Worm (Caenorhabditis elegans) whole organism, L2 larva: ENCODE measurements around the gene lgc-19.

Experiments used
- C34F6.9 ChIP-seq: fragments of 150-350 bp; optimal IDR thresholded peaks from 2 replicates; lab custom pipeline; 2014; ENCODE audit warnings: missing biosample characterization, missing genetic modification characterization
- alr-1 ChIP-seq: fragments of 150-350 bp; optimal IDR thresholded peaks from 2 replicates; lab custom pipeline; 2014; ENCODE audit warnings: missing biosample characterization, missing genetic modification characterization
- aly-2 ChIP-seq: fragments of 150-350 bp; optimal IDR thresholded peaks from 2 replicates; lab custom pipeline; 2014; ENCODE audit warnings: missing biosample characterization, missing genetic modification characterization
- blmp-1 ChIP-seq: sonication (generic microtip); optimal IDR thresholded peaks from 2 replicates; lab custom pipeline; 2017; ENCODE audit warnings: missing genetic modification characterization, mild to moderate bottlenecking, missing compliant biosample characterization, antibody characterized with exemption, moderate library complexity; ENCODE audit not compliant: insufficient read depth
- crh-2 ChIP-seq: sonication (generic microtip); optimal IDR thresholded peaks from 2 replicates; lab custom pipeline; 2017; ENCODE audit warnings: missing biosample characterization, missing genetic modification characterization
- dmd-4 ChIP-seq: sonication (generic microtip); optimal IDR thresholded peaks from 2 replicates; lab custom pipeline; 2017; ENCODE audit warnings: missing biosample characterization, missing genetic modification characterization
- egl-27 ChIP-seq: sonication (generic microtip); optimal IDR thresholded peaks from 3 replicates; lab custom pipeline; 2017; ENCODE audit warnings: missing biosample characterization, missing genetic modification reagents, missing genetic modification characterization
- gmeb-1 ChIP-seq: fragments of 150-350 bp; optimal IDR thresholded peaks from 2 replicates; lab custom pipeline; 2014; ENCODE audit warnings: missing biosample characterization, missing genetic modification characterization
- mab-5 ChIP-seq: fragments of 150-350 bp; optimal IDR thresholded peaks from 2 replicates; lab custom pipeline; 2014; ENCODE audit warnings: missing biosample characterization, missing genetic modification characterization
- mbf-1 ChIP-seq: sonication (generic microtip); optimal IDR thresholded peaks from 2 replicates; lab custom pipeline; 2017; ENCODE audit warnings: missing biosample characterization, missing genetic modification characterization
- nhr-11 ChIP-seq: fragments of 150-350 bp; optimal IDR thresholded peaks from 2 replicates; lab custom pipeline; 2014; ENCODE audit warnings: missing biosample characterization, missing genetic modification characterization
- nhr-12 ChIP-seq: fragments of 150-350 bp; optimal IDR thresholded peaks from 2 replicates; lab custom pipeline; 2014; ENCODE audit warnings: missing biosample characterization, missing genetic modification characterization
- nhr-129 ChIP-seq: fragments of 150-350 bp; optimal IDR thresholded peaks from 2 replicates; lab custom pipeline; 2014; ENCODE audit warnings: missing biosample characterization, missing genetic modification characterization
- nhr-237 ChIP-seq: fragments of 150-350 bp; optimal IDR thresholded peaks from 2 replicates; lab custom pipeline; 2014; ENCODE audit warnings: missing biosample characterization, missing genetic modification characterization
- sem-4 ChIP-seq: fragments of 150-350 bp; optimal IDR thresholded peaks from 2 replicates; lab custom pipeline; 2014; ENCODE audit warnings: missing biosample characterization, missing genetic modification reagents, missing genetic modification characterization
- skn-1 ChIP-seq: sonication (generic microtip); optimal IDR thresholded peaks from 2 replicates; lab custom pipeline; 2017; ENCODE audit warnings: missing biosample characterization, missing genetic modification characterization
- sma-3 ChIP-seq: sonication (generic microtip); optimal IDR thresholded peaks from 2 replicates; lab custom pipeline; 2016; ENCODE audit warnings: missing genetic modification reagents, missing genetic modification characterization, missing compliant biosample characterization
- sma-9 ChIP-seq, 2 experiments: fragments of 150-350 bp in 1 of 2; sonication (generic microtip) in 1 of 2; optimal IDR thresholded peaks; 2 replicates each; lab custom pipeline; 2014 to 2016; ENCODE audit warnings: missing genetic modification characterization in 2 of 2, mild to moderate bottlenecking in 1 of 2, missing biosample characterization in 1 of 2, missing compliant biosample characterization in 1 of 2, missing genetic modification reagents in 1 of 2, moderate library complexity in 1 of 2
- unc-39 ChIP-seq: fragments of 150-350 bp; optimal IDR thresholded peaks from 2 replicates; lab custom pipeline; 2014; ENCODE audit warnings: missing biosample characterization, missing genetic modification characterization
- unc-55 ChIP-seq: fragments of 150-350 bp; sonication (generic microtip); optimal IDR thresholded peaks from 3 replicates; lab custom pipeline; 2014; ENCODE audit warnings: missing biosample characterization, missing genetic modification reagents, missing genetic modification characterization
- ztf-11 ChIP-seq: sonication (generic microtip); optimal IDR thresholded peaks from 2 replicates; lab custom pipeline; 2017; ENCODE audit warnings: missing biosample characterization, missing genetic modification characterization

Gene lgc-19

DNA sequence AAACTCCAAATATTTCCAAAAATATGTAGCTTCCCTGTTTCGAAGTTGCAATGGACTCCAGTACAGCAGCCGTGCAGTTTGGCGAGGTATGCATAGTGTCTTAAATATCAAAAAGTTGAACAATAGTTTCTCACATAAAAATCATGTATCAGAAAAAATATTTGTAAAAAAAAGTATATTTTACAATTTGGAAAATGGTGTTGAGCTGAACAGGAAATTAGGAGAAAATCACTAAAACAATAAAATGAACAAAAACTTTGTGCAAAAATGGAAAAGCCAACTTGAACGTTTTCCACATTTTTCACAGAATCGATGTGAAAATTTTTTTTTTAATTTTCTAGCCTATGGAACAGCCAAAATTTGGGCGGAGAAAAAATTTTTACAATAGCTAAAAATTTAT lies 35.8 kb downstream of the lgc-19 start, which contains the start of gene Y105C5B.8:
TSS of gene Y105C5B.8 (minus strand) at position 101 of the 400 bp plus-strand sequence.
- TF ChIP-seq gmeb-1 (tag; lab: Kevin White, UChicago), result no peak

DNA sequence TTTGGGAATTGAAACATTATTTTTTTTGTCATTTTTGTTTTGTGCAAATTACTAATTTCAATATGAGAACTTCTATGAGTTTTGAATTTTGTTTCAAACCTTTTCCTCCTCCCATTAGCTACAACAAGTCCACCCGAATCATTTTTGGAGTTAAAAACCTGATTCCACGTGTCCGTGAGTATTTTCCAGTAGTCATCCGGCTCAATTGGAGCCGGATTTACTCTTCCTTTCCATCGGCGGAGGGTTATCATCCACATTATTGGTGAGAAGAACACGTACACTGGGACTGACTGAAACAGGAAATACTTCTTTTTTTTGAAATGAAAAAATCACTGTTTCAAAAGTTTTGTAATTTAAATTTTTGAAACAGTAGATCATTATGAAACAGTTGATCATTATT lies 39.5 kb downstream of the lgc-19 start:
- TF ChIP-seq alr-1 (tag; lab: Kevin White, UChicago), result no peak
- TF ChIP-seq sma-3 (GFP tag; lab: Kevin White, UChicago), result no peak
- no peak for TF ChIP-seq ztf-11 (tag; lab: Kevin White, UChicago)
- no peak for TF ChIP-seq mab-5 (tag; lab: Kevin White, UChicago)
- TF ChIP-seq, all 48 proteins: peak for 0

DNA sequence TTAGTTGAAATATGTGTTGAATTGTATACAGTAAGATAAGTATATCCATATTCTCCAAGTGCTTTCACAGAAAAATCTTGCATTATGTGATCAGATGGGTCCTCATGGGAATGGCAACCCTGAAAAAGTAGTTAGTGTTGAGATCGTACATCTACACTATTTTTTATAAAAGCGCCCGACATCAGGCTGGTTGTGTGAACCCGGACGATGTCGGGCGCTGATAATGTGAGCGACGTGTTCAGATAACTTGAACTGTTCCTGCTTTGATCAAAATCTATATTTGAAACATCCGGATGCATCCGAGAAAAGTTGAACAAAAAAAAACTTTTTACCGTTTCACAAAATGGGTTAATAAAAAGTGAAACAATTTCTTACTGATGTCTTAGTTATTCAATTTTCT lies 47.5 kb downstream of the lgc-19 start:
- TF ChIP-seq blmp-1 (tag; lab: Kevin White, UChicago), result no peak
- no peak for TF ChIP-seq unc-39 (tag; lab: Kevin White, UChicago)
- no peak for TF ChIP-seq nhr-237 (tag; lab: Kevin White, UChicago)
- no peak for TF ChIP-seq aly-2 (tag; lab: Kevin White, UChicago)
- no peak for TF ChIP-seq sem-4 (tag; lab: Kevin White, UChicago)
- TF ChIP-seq nhr-129 (tag; lab: Kevin White, UChicago), result no peak
- TF ChIP-seq unc-55, result no peak
- TF ChIP-seq dmd-4 (tag; lab: Kevin White, UChicago), result no peak
- TF ChIP-seq skn-1 (tag; lab: Kevin White, UChicago), result no peak
- TF ChIP-seq nhr-12 (tag; lab: Kevin White, UChicago), result no peak

DNA sequence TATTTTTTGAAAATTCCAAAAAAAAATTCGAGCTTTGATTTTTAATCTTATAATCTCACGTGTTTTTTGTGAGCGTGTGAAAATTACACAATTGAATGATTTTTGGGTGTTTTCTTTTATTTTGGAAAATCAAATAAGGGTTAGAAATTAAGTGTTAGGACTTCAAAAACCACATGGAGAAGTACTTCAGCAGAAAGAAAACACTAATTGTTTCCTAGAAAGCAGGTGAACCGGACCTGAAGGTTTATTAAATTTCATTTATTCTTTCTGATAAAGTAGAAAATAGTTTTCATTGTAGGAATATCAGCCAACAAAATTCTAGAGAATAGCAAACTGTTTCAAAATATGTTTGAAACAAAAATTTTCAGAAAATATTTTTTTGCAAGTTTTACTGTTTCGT lies 54.3 kb downstream of the lgc-19 start:
- no peak for TF ChIP-seq dmd-4 (tag; lab: Kevin White, UChicago)
- no peak for TF ChIP-seq blmp-1 (tag; lab: Kevin White, UChicago)
- TF ChIP-seq egl-27 (tag; lab: Kevin White, UChicago), result no peak
- no peak for TF ChIP-seq mbf-1 (tag; lab: Kevin White, UChicago)
- no peak for TF ChIP-seq C34F6.9 (tag; lab: Kevin White, UChicago)
- no peak for TF ChIP-seq sma-9 (GFP tag; optimal IDR thresholded peaks at IDR 0.05; lab: Kevin White, UChicago)
- TF ChIP-seq sma-9 (tag; optimal IDR thresholded peaks at IDR 0.05; lab: Kevin White, UChicago), result no peak
- no peak for TF ChIP-seq nhr-11 (tag; lab: Kevin White, UChicago)
- TF ChIP-seq nhr-237 (tag; lab: Kevin White, UChicago), result no peak
- TF ChIP-seq crh-2, result no peak
